Worm (Caenorhabditis elegans) whole organism, late embryonic: ENCODE data around the gene F26F12.2.

Source experiments
- C08G9.2 ChIP-seq: sonication (generic microtip); optimal IDR thresholded peaks from 2 replicates; lab custom pipeline; 2016; ENCODE audit warnings: mild to moderate bottlenecking, missing genetic modification characterization, moderate library complexity, missing compliant biosample characterization
- K02D7.2 ChIP-seq: sonication (generic microtip); optimal IDR thresholded peaks from 2 replicates; lab custom pipeline; 2017; ENCODE audit warnings: mild to moderate bottlenecking, missing genetic modification characterization, missing compliant biosample characterization
- T23F11.4 ChIP-seq: fragments of 200-800 bp; sonication (Bioruptor generic); optimal IDR thresholded peaks from 2 replicates; lab custom pipeline; 2018; ENCODE audit warnings: mild to moderate bottlenecking, missing genetic modification characterization, missing compliant biosample characterization
- Y22D7AL.16 ChIP-seq: sonication (generic microtip); optimal IDR thresholded peaks from 2 replicates; lab custom pipeline; 2016; ENCODE audit warnings: missing genetic modification characterization, missing compliant biosample characterization
- ama-1 ChIP-seq: fragments of 150-350 bp; optimal IDR thresholded peaks from 2 replicates; lab custom pipeline; 2014
- ceh-14 ChIP-seq: sonication (generic microtip); optimal IDR thresholded peaks from 2 replicates; lab custom pipeline; 2016; ENCODE audit warnings: missing genotype, missing genetic modification characterization, missing compliant biosample characterization
- ceh-18 ChIP-seq: sonication (generic microtip); optimal IDR thresholded peaks from 2 replicates; lab custom pipeline; 2016; ENCODE audit warnings: missing genetic modification characterization, missing compliant biosample characterization
- ceh-24 ChIP-seq: sonication (generic microtip); optimal IDR thresholded peaks from 2 replicates; lab custom pipeline; 2016; ENCODE audit warnings: mild to moderate bottlenecking, missing genetic modification characterization, missing compliant biosample characterization
- ceh-31 ChIP-seq: sonication (generic microtip); optimal IDR thresholded peaks from 2 replicates; lab custom pipeline; 2016; ENCODE audit warnings: missing genetic modification characterization, missing compliant biosample characterization
- ceh-34 ChIP-seq: sonication (generic microtip); optimal IDR thresholded peaks from 2 replicates; lab custom pipeline; 2016; ENCODE audit warnings: mild to moderate bottlenecking, missing genetic modification characterization, missing compliant biosample characterization
- ceh-45 ChIP-seq: fragments of 200-800 bp; sonication (Bioruptor generic); IDR thresholded peaks from 2 replicates; pipeline ENCODE4 v1.3.6; 2022; ENCODE audit warnings: missing genetic modification reagents, missing genetic modification characterization, missing compliant biosample characterization
- ceh-48 ChIP-seq: sonication (generic microtip); optimal IDR thresholded peaks from 2 replicates; lab custom pipeline; 2016; ENCODE audit warnings: missing genetic modification characterization, inconsistent platforms, missing compliant biosample characterization
- che-1 ChIP-seq: sonication (generic microtip); optimal IDR thresholded peaks from 2 replicates; lab custom pipeline; 2016; ENCODE audit warnings: mild to moderate bottlenecking, missing genetic modification characterization, missing compliant biosample characterization
- dmd-4 ChIP-seq: sonication (generic microtip); optimal IDR thresholded peaks from 2 replicates; lab custom pipeline; 2016; ENCODE audit warnings: borderline replicate concordance, missing genetic modification characterization, missing compliant biosample characterization
- elt-2 ChIP-seq: sonication (generic microtip); optimal IDR thresholded peaks from 2 replicates; lab custom pipeline; 2016; ENCODE audit warnings: missing genetic modification reagents, missing genetic modification characterization, missing compliant biosample characterization
- elt-4 ChIP-seq: sonication (generic microtip); optimal IDR thresholded peaks from 2 replicates; lab custom pipeline; 2016; ENCODE audit warnings: missing genetic modification characterization, missing compliant biosample characterization
- ets-4 ChIP-seq: sonication (generic microtip); optimal IDR thresholded peaks from 2 replicates; lab custom pipeline; 2016; ENCODE audit warnings: missing genetic modification characterization, missing compliant biosample characterization
- fkh-10 ChIP-seq: fragments of 150-350 bp; optimal IDR thresholded peaks from 2 replicates; lab custom pipeline; 2014; ENCODE audit warnings: missing biosample characterization, missing genetic modification reagents, missing genetic modification characterization
- hlh-15 ChIP-seq: sonication (generic microtip); optimal IDR thresholded peaks from 2 replicates; lab custom pipeline; 2016; ENCODE audit warnings: missing genetic modification characterization, missing compliant biosample characterization
- madf-2 ChIP-seq: sonication (generic microtip); optimal IDR thresholded peaks from 2 replicates; lab custom pipeline; 2017; ENCODE audit warnings: missing genetic modification characterization, missing compliant biosample characterization
- mec-3 ChIP-seq: sonication (generic microtip); optimal IDR thresholded peaks from 2 replicates; lab custom pipeline; 2016; ENCODE audit warnings: borderline replicate concordance, missing genetic modification characterization, missing compliant biosample characterization
- nfya-1 ChIP-seq: sonication (generic microtip); optimal IDR thresholded peaks from 2 replicates; lab custom pipeline; 2017; ENCODE audit warnings: missing genetic modification characterization, mild to moderate bottlenecking, missing compliant biosample characterization, antibody characterized with exemption, moderate library complexity
- nhr-11 ChIP-seq: fragments of 150-350 bp; optimal IDR thresholded peaks from 2 replicates; lab custom pipeline; 2014; ENCODE audit warnings: missing biosample characterization, missing genetic modification characterization
- nhr-232 ChIP-seq: sonication (generic microtip); optimal IDR thresholded peaks from 2 replicates; lab custom pipeline; 2016; ENCODE audit warnings: missing genetic modification characterization, missing compliant biosample characterization
- pag-3 ChIP-seq: sonication (generic microtip); optimal IDR thresholded peaks from 2 replicates; lab custom pipeline; 2016; ENCODE audit warnings: missing compliant biosample characterization, missing genetic modification characterization, borderline replicate concordance
- pat-9 ChIP-seq: fragments of 200-800 bp; sonication (Bioruptor generic); optimal IDR thresholded peaks from 2 replicates; lab custom pipeline; 2018; ENCODE audit warnings: mild to moderate bottlenecking, missing genetic modification characterization, moderate library complexity, missing compliant biosample characterization
- pax-1 ChIP-seq: fragments of 150-350 bp; optimal IDR thresholded peaks from 2 replicates; lab custom pipeline; 2014; ENCODE audit warnings: missing biosample characterization, missing genetic modification characterization
- ref-2 ChIP-seq: sonication (generic microtip); optimal IDR thresholded peaks from 2 replicates; lab custom pipeline; 2016; ENCODE audit warnings: missing genetic modification characterization, missing compliant biosample characterization
- rnt-1 ChIP-seq: sonication (generic microtip); optimal IDR thresholded peaks from 2 replicates; lab custom pipeline; 2016; ENCODE audit warnings: missing genetic modification characterization, missing compliant biosample characterization
- sox-2 ChIP-seq: fragments of 200-800 bp; sonication (Bioruptor generic); IDR thresholded peaks from 2 replicates; pipeline ENCODE4 v1.3.6; 2022; ENCODE audit warnings: missing genetic modification reagents, missing genetic modification characterization, missing compliant biosample characterization
- sox-4 ChIP-seq: sonication (generic microtip); optimal IDR thresholded peaks from 2 replicates; lab custom pipeline; 2017; ENCODE audit warnings: mild to moderate bottlenecking, missing genetic modification characterization, inconsistent platforms, missing compliant biosample characterization
- tbx-2 ChIP-seq: sonication (generic microtip); optimal IDR thresholded peaks from 2 replicates; lab custom pipeline; 2016; ENCODE audit warnings: missing genetic modification characterization, missing compliant biosample characterization
- tbx-7 ChIP-seq: sonication (generic microtip); optimal IDR thresholded peaks from 2 replicates; lab custom pipeline; 2016; ENCODE audit warnings: missing genotype, missing genetic modification characterization, missing compliant biosample characterization

Gene F26F12.2

DNA sequence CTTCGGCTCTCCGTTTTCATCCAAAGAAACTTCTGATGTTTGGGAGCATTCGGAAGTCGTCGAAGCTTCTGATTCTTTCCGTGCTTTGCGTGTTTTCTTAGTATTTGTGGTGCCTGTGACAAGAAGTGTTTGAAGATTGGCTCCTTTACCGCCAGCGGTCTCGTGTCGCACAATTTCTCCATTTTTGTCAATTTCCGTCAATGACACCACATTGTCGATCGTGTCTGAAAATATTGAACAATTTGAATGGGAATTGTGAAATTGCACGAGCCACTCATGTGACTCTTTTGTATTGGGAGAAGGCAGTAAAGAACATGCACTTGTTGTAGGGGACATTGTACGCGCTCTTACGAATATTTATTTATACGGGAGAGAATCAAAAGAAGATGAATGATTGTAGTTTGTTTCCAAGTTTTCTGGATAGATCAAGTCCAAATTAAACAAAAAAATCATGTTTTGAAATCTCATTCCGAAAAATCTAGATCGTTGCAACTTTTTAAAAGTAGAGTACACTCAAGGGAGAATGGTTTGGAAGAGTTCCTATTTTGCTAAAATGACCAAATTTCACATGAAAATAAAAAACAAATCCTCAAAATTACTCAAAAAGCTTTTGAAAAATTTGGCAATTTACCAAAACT, 4.2 kb upstream of the F26F12.2 start:
- TF ChIP-seq nfya-1 (tag; lab: Kevin White, UChicago) (no peak), ceh-14 (tag; lab: Kevin White, UChicago) (no peak), pax-1 (tag; lab: Kevin White, UChicago) (no peak), ama-1 (lab: Kevin White, UChicago) (no peak), ceh-31 (tag; lab: Kevin White, UChicago) (no peak), ceh-45 (no peak), ceh-48 (tag; lab: Kevin White, UChicago) (no peak), pat-9 (tag; lab: Kevin White, UChicago) (no peak), tbx-2 (tag; lab: Kevin White, UChicago) (no peak), nhr-11 (tag; lab: Kevin White, UChicago) (no peak), mec-3 (tag; lab: Kevin White, UChicago) (no peak), fkh-10 (no peak), dmd-4 (tag; lab: Kevin White, UChicago) (no peak), T23F11.4 (GFP tag; lab: Kevin White, UChicago) (no peak), che-1 (tag; lab: Kevin White, UChicago) (no peak)

DNA sequence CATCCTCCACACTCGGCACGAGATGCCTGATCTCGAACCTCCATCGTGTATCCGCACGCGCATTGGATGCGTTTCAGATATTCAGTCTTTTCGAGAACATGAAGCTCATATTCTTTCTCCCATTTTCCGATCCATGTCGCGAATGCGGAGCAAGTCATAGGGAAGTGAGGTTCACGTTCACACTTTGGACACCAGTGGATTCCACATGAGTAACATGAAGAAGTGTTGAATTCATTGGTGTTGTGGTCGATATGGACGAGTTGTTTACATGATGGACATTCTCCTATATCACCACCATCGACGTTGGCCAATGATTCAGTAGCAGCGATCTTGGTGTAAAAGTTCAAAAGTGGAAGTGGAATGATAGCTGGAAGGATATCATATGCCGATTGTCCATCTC, 2.5 kb upstream of the F26F12.2 start:
- TF ChIP-seq hlh-15 = no peak

DNA sequence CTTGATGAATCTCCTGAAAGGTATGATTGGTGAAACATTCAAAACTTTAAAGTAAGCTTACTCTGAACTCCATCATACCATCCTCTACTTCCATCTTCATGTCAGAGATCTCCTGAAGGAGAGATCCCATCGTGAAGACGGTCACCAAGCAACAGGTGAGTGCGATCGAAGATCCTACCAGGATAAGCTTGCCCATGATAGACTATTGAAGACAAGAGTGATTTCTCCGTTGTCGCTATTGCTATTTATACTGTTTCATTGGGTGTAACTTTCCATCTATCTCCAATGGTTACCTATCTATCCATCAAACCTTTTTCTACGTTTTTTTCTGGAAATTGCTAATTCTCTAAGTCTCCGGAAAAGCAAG, 1.8 kb downstream of the F26F12.2 start, which contains the start of gene col-140:
TSS of gene col-140 (minus strand) at position 219 of the 367 bp plus-strand sequence.
- no peak for TF ChIP-seq ceh-24 (tag; lab: Kevin White, UChicago)
- no peak for TF ChIP-seq ref-2 (tag; lab: Kevin White, UChicago)
- no peak for TF ChIP-seq hlh-15
- no peak for TF ChIP-seq ceh-18 (tag; lab: Kevin White, UChicago)
- TF ChIP-seq sox-4 (tag; lab: Kevin White, UChicago) = no peak

DNA sequence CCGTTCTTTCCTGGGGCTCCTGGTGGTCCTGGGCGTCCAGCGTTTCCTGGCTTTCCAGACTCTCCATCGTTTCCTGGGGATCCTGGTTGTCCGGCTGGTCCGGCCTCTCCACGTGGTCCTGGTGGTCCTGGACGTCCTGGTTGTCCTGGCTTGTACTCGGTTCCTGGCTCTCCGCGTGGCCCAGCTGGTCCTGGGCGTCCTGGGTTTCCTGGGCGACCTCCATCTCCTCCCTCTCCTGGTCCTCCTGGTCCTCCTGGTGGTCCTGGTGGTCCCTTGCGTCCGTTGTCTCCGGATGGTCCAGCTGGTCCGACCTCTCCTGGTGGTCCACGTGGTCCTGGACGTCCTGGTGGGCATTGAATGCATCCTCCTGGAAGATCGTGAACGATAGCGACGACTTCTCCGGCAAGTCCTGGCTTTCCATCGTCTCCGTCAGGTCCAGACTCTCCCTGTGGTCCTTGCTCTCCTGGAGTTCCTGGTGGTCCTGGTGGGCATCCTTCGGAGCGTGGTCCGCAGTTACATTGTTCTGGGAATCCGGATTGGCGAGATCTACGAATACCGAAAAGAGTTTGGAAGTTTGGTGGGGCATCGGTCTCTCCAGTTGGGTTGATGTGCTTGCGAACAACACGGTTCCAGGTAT, 2.3 kb downstream of the F26F12.2 start:
- TF ChIP-seq C08G9.2 (tag; lab: Kevin White, UChicago) (peak; percentile 1), ceh-34 (peak; percentile 17), mec-3 (tag; lab: Kevin White, UChicago) (peak; percentile 64), K02D7.2 (tag; lab: Kevin White, UChicago) (no peak)

DNA sequence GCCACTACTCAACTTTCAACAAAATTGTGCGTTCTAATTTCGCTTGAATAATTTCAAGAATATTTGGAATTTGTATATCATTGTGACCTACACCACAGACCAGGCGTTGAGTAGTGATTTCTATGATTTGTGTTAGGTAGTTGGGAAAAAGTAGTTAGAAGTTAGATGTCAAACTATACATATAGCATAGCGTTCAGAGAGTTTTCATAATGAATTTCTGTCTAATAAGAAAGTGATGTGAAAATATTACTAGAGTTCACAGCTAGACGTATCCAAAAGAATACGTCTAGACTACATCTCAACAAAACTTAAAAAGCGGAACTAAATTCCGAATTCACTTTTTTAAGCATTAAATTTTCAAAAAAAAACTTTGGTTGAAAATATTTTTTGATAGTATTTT, 3.0 kb downstream of the F26F12.2 start:
- TF ChIP-seq rnt-1 (tag; lab: Kevin White, UChicago) = no peak
- no peak for TF ChIP-seq nhr-232 (tag; lab: Kevin White, UChicago)
- no peak for TF ChIP-seq elt-2
- no peak for TF ChIP-seq T23F11.4 (GFP tag; lab: Kevin White, UChicago)
- TF ChIP-seq ama-1 (lab: Kevin White, UChicago) = no peak
- no peak for TF ChIP-seq sox-2
- TF ChIP-seq Y22D7AL.16 (tag; lab: Kevin White, UChicago) = no peak
- no peak for TF ChIP-seq pag-3
- no peak for TF ChIP-seq tbx-7 (tag; lab: Kevin White, UChicago)
- TF ChIP-seq ets-4 (tag; lab: Kevin White, UChicago) = no peak
- TF ChIP-seq ceh-34 = no peak
- no peak for TF ChIP-seq elt-4 (tag; lab: Kevin White, UChicago)
- TF ChIP-seq nhr-11 (tag; lab: Kevin White, UChicago) = no peak
- no peak for TF ChIP-seq madf-2 (tag; lab: Kevin White, UChicago)
